Fruit fly (Drosophila melanogaster) whole organism, embryonic: ENCODE results near the gene Cpr30B.

Experiments
- Atf6 ChIP-seq: fragments of 200-800 bp; sonication (Bioruptor generic); IDR thresholded peaks from 2 replicates; pipeline ENCODE4 v1.3.6; 2022; ENCODE audit warnings: missing biosample characterization, missing genetic modification characterization
- Blimp-1 ChIP-seq: fragments of 200-800 bp; sonication (Bioruptor generic); optimal IDR thresholded peaks from 3 replicates; lab custom pipeline; 2018; ENCODE audit warnings: missing biosample characterization, missing genetic modification characterization, mild to moderate bottlenecking, moderate library complexity, missing genetic modification reagents
- Bteb2 ChIP-seq: fragments of 200-800 bp; sonication (Bioruptor generic); optimal IDR thresholded peaks from 2 replicates; lab custom pipeline; 2016; ENCODE audit warnings: missing biosample characterization, missing genetic modification characterization
- C15 ChIP-seq: fragments of 200-800 bp; sonication (Bioruptor generic); IDR thresholded peaks from 3 replicates; pipeline ENCODE4 v1.3.6; 2022; ENCODE audit warnings: missing biosample characterization, missing genetic modification characterization
- CG11560 ChIP-seq: fragments of 200-800 bp; sonication (Bioruptor generic); IDR thresholded peaks from 3 replicates; pipeline ENCODE4 v1.3.6; 2022; ENCODE audit warnings: missing biosample characterization, missing genetic modification characterization
- CG12071 ChIP-seq: fragments of 200-800 bp; sonication (Bioruptor generic); optimal IDR thresholded peaks from 3 replicates; lab custom pipeline; 2018; ENCODE audit warnings: missing biosample characterization, mild to moderate bottlenecking, missing genetic modification characterization
- CG12236 ChIP-seq: fragments of 200-800 bp; sonication (Bioruptor generic); optimal IDR thresholded peaks from 2 replicates; lab custom pipeline; 2016; ENCODE audit warnings: missing biosample characterization, missing genetic modification characterization
- CG14050 ChIP-seq: fragments of 200-800 bp; sonication (Bioruptor generic); IDR thresholded peaks from 3 replicates; pipeline ENCODE4 v1.3.6; 2022; ENCODE audit warnings: missing biosample characterization, missing genetic modification characterization
- CG16779 ChIP-seq: fragments of 200-800 bp; sonication (Bioruptor generic); IDR thresholded peaks from 2 replicates; pipeline ENCODE4 v1.3.6; 2022; ENCODE audit warnings: missing biosample characterization, missing genetic modification characterization
- CG16813 ChIP-seq: fragments of 200-800 bp; sonication (Bioruptor generic); IDR thresholded peaks from 3 replicates; pipeline ENCODE4 v1.3.6; 2022; ENCODE audit warnings: missing biosample characterization, missing genetic modification characterization; ENCODE audit not compliant: partially characterized antibody
- CG17612 ChIP-seq: fragments of 200-800 bp; sonication (Bioruptor generic); IDR thresholded peaks from 2 replicates; pipeline ENCODE4 v1.3.6; 2022; ENCODE audit warnings: missing biosample characterization, missing genetic modification characterization
- CG18262 ChIP-seq: fragments of 200-800 bp; optimal IDR thresholded peaks from 3 replicates; lab custom pipeline; 2019; ENCODE audit warnings: missing biosample characterization, mild to moderate bottlenecking, missing genetic modification characterization, moderate library complexity
- CG18619 ChIP-seq: fragments of 200-800 bp; sonication (Bioruptor generic); optimal IDR thresholded peaks from 3 replicates; lab custom pipeline; 2017; ENCODE audit warnings: missing biosample characterization, mild to moderate bottlenecking, missing genetic modification characterization
- CG30431 ChIP-seq: fragments of 200-800 bp; sonication (Bioruptor generic); optimal IDR thresholded peaks from 2 replicates; lab custom pipeline; 2017; ENCODE audit warnings: missing biosample characterization, missing genetic modification characterization
- CG4820 ChIP-seq: fragments of 200-800 bp; sonication (Bioruptor generic); optimal IDR thresholded peaks from 3 replicates; lab custom pipeline; 2016; ENCODE audit warnings: missing biosample characterization, missing genetic modification characterization
- CG9817 ChIP-seq: fragments of 200-800 bp; sonication (Bioruptor generic); optimal IDR thresholded peaks from 2 replicates; lab custom pipeline; 2018; ENCODE audit warnings: missing biosample characterization, mild to moderate bottlenecking, missing genetic modification characterization, moderate library complexity
- CTCF ChIP-seq: fragments of 200-800 bp; sonication (Bioruptor generic); optimal IDR thresholded peaks from 2 replicates; lab custom pipeline; 2017; ENCODE audit warnings: missing biosample characterization, mild to moderate bottlenecking, missing genetic modification characterization, moderate library complexity
- Dad ChIP-seq: fragments of 200-800 bp; sonication (Bioruptor generic); optimal IDR thresholded peaks from 3 replicates; lab custom pipeline; 2016; ENCODE audit warnings: missing biosample characterization, missing genetic modification characterization
- Dbx ChIP-seq: fragments of 200-800 bp; sonication (Bioruptor generic); IDR thresholded peaks from 3 replicates; pipeline ENCODE4 v1.3.6; 2022; ENCODE audit warnings: missing biosample characterization, missing genetic modification characterization
- Deaf1 ChIP-seq: fragments of 200-800 bp; optimal IDR thresholded peaks from 3 replicates; lab custom pipeline; 2019; ENCODE audit warnings: missing biosample characterization, mild to moderate bottlenecking, missing genetic modification characterization, moderate library complexity
- Drgx ChIP-seq: fragments of 200-800 bp; sonication (Bioruptor generic); IDR thresholded peaks from 2 replicates; pipeline ENCODE4 v1.3.6; 2022; ENCODE audit warnings: missing biosample characterization, missing genetic modification characterization
- Mad ChIP-seq: fragments of 200-800 bp; sonication (Bioruptor generic); optimal IDR thresholded peaks from 2 replicates; lab custom pipeline; 2016; ENCODE audit warnings: missing biosample characterization, missing genetic modification characterization
- Mrtf ChIP-seq: fragments of 200-800 bp; sonication (Bioruptor generic); IDR thresholded peaks from 3 replicates; pipeline ENCODE4 v1.3.6; 2022; ENCODE audit warnings: missing biosample characterization, missing genetic modification characterization
- Poxn ChIP-seq: fragments of 200-800 bp; sonication (Bioruptor generic); IDR thresholded peaks from 2 replicates; pipeline ENCODE4 v1.3.6; 2022; ENCODE audit warnings: missing biosample characterization, missing genetic modification characterization
- Side ChIP-seq: fragments of 200-800 bp; sonication (Bioruptor generic); optimal IDR thresholded peaks from 2 replicates; lab custom pipeline; 2016; ENCODE audit warnings: missing biosample characterization, missing genetic modification characterization
- Sin3A ChIP-seq: fragments of >200 bp; optimal IDR thresholded peaks from 2 replicates; lab custom pipeline; 2018
- Sox102F ChIP-seq: fragments of 200-800 bp; sonication (Bioruptor generic); optimal IDR thresholded peaks from 2 replicates; lab custom pipeline; 2018; ENCODE audit warnings: missing biosample characterization, mild to moderate bottlenecking, missing genetic modification characterization, moderate library complexity
- Sry-β ChIP-seq: fragments of 200-800 bp; sonication (Bioruptor generic); optimal IDR thresholded peaks from 2 replicates; lab custom pipeline; 2018; ENCODE audit warnings: missing biosample characterization, mild to moderate bottlenecking, missing genetic modification characterization, moderate library complexity
- TFAM ChIP-seq: fragments of 200-800 bp; sonication (Bioruptor generic); optimal IDR thresholded peaks from 2 replicates; lab custom pipeline; 2017; ENCODE audit warnings: missing biosample characterization, missing genetic modification characterization, inconsistent platforms
- bbx ChIP-seq: fragments of 200-800 bp; sonication (Bioruptor generic); IDR thresholded peaks from 2 replicates; pipeline ENCODE4 v1.3.6; 2022; ENCODE audit warnings: missing biosample characterization, missing genetic modification characterization; ENCODE audit not compliant: partially characterized antibody
- bowl ChIP-seq: fragments of 200-800 bp; sonication (Bioruptor generic); IDR thresholded peaks from 2 replicates; pipeline ENCODE4 v1.3.6; 2022; ENCODE audit warnings: missing biosample characterization, missing genetic modification characterization
- dpn ChIP-seq, 2 experiments: fragments of 200-800 bp; sonication (Bioruptor generic); optimal IDR thresholded peaks; 3 replicates each; lab custom pipeline; 2016; ENCODE audit warnings: missing biosample characterization in 2 of 2, missing genetic modification characterization in 2 of 2
- fd3F ChIP-seq: fragments of 200-800 bp; sonication (Bioruptor generic); optimal IDR thresholded peaks from 2 replicates; lab custom pipeline; 2018; ENCODE audit warnings: missing biosample characterization, mild to moderate bottlenecking, missing genetic modification characterization, moderate library complexity
- gce ChIP-seq: fragments of 200-800 bp; sonication (Bioruptor generic); IDR thresholded peaks from 3 replicates; pipeline ENCODE4 v1.3.6; 2022; ENCODE audit warnings: missing biosample characterization, missing genetic modification characterization
- hb ChIP-seq: fragments of 200-800 bp; sonication (Bioruptor generic); IDR thresholded peaks from 3 replicates; pipeline ENCODE4 v1.3.6; 2022; ENCODE audit warnings: missing biosample characterization, missing genetic modification characterization; ENCODE audit not compliant: partially characterized antibody
- nau ChIP-seq: fragments of 200-800 bp; sonication (Bioruptor generic); optimal IDR thresholded peaks from 3 replicates; lab custom pipeline; 2017; ENCODE audit warnings: missing biosample characterization, mild to moderate bottlenecking, missing genetic modification characterization, missing genetic modification reagents
- nerfin-1 ChIP-seq: fragments of 200-800 bp; sonication (Bioruptor generic); optimal IDR thresholded peaks from 3 replicates; lab custom pipeline; 2019; ENCODE audit warnings: missing biosample characterization, mild to moderate bottlenecking, missing genetic modification characterization, moderate library complexity
- nerfin-2 ChIP-seq: fragments of 200-800 bp; sonication (Bioruptor generic); IDR thresholded peaks from 2 replicates; pipeline ENCODE4 v1.3.6; 2022; ENCODE audit warnings: missing biosample characterization, missing genetic modification characterization; ENCODE audit not compliant: partially characterized antibody
- onecut ChIP-seq: fragments of 200-800 bp; sonication (Bioruptor generic); IDR thresholded peaks from 2 replicates; pipeline ENCODE4 v1.3.6; 2022; ENCODE audit warnings: missing biosample characterization, missing genetic modification characterization
- pho ChIP-seq: fragments of 200-800 bp; sonication (Bioruptor generic); optimal IDR thresholded peaks from 2 replicates; lab custom pipeline; 2016; ENCODE audit warnings: missing biosample characterization, missing genetic modification characterization
- pnt ChIP-seq: fragments of 200-800 bp; sonication (Bioruptor generic); optimal IDR thresholded peaks from 3 replicates; lab custom pipeline; 2016; ENCODE audit warnings: missing biosample characterization, missing genetic modification characterization
- sd ChIP-seq: fragments of 200-800 bp; sonication (Bioruptor generic); optimal IDR thresholded peaks from 3 replicates; lab custom pipeline; 2018; ENCODE audit warnings: missing biosample characterization, mild to moderate bottlenecking, missing genetic modification characterization, moderate library complexity
- sim ChIP-seq: fragments of 200-800 bp; sonication (Bioruptor generic); IDR thresholded peaks from 2 replicates; pipeline ENCODE4 v1.3.6; 2022; ENCODE audit warnings: missing biosample characterization, missing genetic modification characterization
- sima ChIP-seq: fragments of 200-800 bp; sonication (Bioruptor generic); optimal IDR thresholded peaks from 2 replicates; lab custom pipeline; 2016; ENCODE audit warnings: missing biosample characterization, missing genetic modification characterization
- slbo ChIP-seq: fragments of 200-800 bp; sonication (Bioruptor generic); IDR thresholded peaks from 2 replicates; pipeline ENCODE4 v1.3.6; 2022; ENCODE audit warnings: missing biosample characterization, missing genetic modification characterization
- stwl ChIP-seq: fragments of 200-800 bp; sonication (Bioruptor generic); optimal IDR thresholded peaks from 3 replicates; lab custom pipeline; 2018; ENCODE audit warnings: missing biosample characterization, mild to moderate bottlenecking, missing genetic modification characterization, moderate library complexity
- tgo ChIP-seq: fragments of 200-800 bp; sonication (Bioruptor generic); IDR thresholded peaks from 3 replicates; pipeline ENCODE4 v1.3.6; 2022; ENCODE audit warnings: missing biosample characterization, missing genetic modification characterization
- trem ChIP-seq: fragments of 200-800 bp; optimal IDR thresholded peaks from 3 replicates; lab custom pipeline; 2019; ENCODE audit warnings: missing biosample characterization, mild to moderate bottlenecking, missing genetic modification characterization, moderate library complexity
- zen2 ChIP-seq: fragments of 200-800 bp; sonication (Bioruptor generic); IDR thresholded peaks from 3 replicates; pipeline ENCODE4 v1.3.6; 2022; ENCODE audit warnings: missing biosample characterization, missing genetic modification characterization; ENCODE audit not compliant: partially characterized antibody
- zfh2 ChIP-seq: fragments of 200-800 bp; sonication (Bioruptor generic); optimal IDR thresholded peaks from 2 replicates; lab custom pipeline; 2016; ENCODE audit warnings: missing biosample characterization, missing genetic modification characterization

The Cpr30B gene

DNA sequence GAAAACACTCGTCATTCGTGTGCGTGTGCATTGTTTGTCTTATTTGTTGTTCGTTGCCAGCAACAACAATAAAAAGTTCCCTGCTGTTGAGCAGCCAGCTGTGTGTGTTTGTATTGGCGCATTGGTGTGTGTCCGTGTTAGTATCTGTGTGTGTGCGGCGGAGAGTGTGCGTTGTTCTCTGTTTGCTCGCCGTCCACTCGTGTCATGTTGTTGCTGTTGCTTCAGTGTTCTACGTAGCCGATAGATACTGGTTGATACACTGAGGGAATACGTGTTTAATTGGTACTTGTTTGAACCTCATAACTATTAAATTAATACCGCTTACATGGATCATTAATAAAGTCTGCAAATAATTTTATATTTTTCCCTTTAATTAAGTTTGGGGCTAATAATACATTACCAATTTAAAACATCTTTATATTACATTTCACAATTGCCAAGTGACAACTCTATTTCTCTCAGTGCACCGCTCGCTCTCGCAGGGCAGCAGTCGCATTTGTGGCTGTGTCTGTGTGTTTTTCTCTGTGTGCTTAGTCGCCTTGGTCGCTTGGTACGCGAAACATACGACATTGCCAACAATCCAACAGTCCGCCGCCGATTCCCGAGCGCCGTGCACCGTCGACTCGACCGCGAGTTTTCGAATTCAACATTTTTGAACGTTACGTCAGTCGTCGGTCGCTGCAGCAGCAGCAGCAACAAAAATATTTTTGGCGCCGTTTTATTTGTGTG, 25.8 kb downstream of the Cpr30B start, which contains the start of gene brwl (continued):
- peak; percentile 99 for TF ChIP-seq tgo (GFP tag; lab: Robert Waterston, UW)
- TF ChIP-seq Mrtf (GFP tag; lab: Robert Waterston, UW): peak; percentile 98
- TF ChIP-seq Sox102F (GFP tag; lab: Kevin White, UChicago): peak; percentile 99
- TF ChIP-seq pnt: peak; percentile 98
- no peak for TF ChIP-seq nerfin-2 (GFP tag; lab: Robert Waterston, UW)
- peak; percentile 93 for TF ChIP-seq TFAM (GFP tag; lab: Kevin White, UChicago)
- TF ChIP-seq CG18619 (GFP tag; lab: Kevin White, UChicago): peak; percentile 98
- peak; percentile 94 for TF ChIP-seq gce (GFP tag; lab: Robert Waterston, UW)
- peak; percentile 99 for TF ChIP-seq dpn (GFP tag; optimal IDR thresholded peaks at IDR 0.05; lab: Kevin White, UChicago)
- peak; percentile 75 for TF ChIP-seq CTCF (GFP tag; lab: Kevin White, UChicago)
- no peak for TF ChIP-seq zen2 (GFP tag; lab: Robert Waterston, UW)
- no peak for TF ChIP-seq hb (GFP tag; lab: Robert Waterston, UW)
- TF ChIP-seq sim: peak; percentile 98
- peak; percentile 98 for TF ChIP-seq Bteb2
- TF ChIP-seq bowl: peak; percentile 94
- peak; percentile 95 for TF ChIP-seq C15 (GFP tag; lab: Robert Waterston, UW)
- peak; percentile 98 for TF ChIP-seq Blimp-1 (GFP tag; lab: Kevin White, UChicago)
- peak; percentile 94 for TF ChIP-seq onecut (GFP tag; lab: Robert Waterston, UW)
- TF ChIP-seq CG12236 (GFP tag; lab: Kevin White, UChicago): peak; percentile 96
- TF ChIP-seq sd (tag; lab: Kevin White, UChicago): peak; percentile 95
- peak; percentile 96 for TF ChIP-seq CG17612
- TF ChIP-seq fd3F: peak; percentile 98
- TF ChIP-seq Dad: peak; percentile 97
- TF ChIP-seq Side (GFP tag; lab: Kevin White, UChicago): peak; percentile 98
- peak; percentile 98 for TF ChIP-seq CG4820 (GFP tag; lab: Kevin White, UChicago)
- peak; percentile 98 for TF ChIP-seq slbo (GFP tag; lab: Robert Waterston, UW)
- TF ChIP-seq pho (GFP tag; lab: Kevin White, UChicago): peak; percentile 98
- TF ChIP-seq zfh2 (GFP tag; lab: Kevin White, UChicago): peak; percentile 96
- peak; percentile 98 for TF ChIP-seq CG9817 (tag; lab: Kevin White, UChicago)
- TF ChIP-seq Dbx (GFP tag; lab: Robert Waterston, UW): peak; percentile 98
- peak; percentile 97 for TF ChIP-seq Mad
- TF ChIP-seq nau (GFP tag; lab: Kevin White, UChicago): peak; percentile 100
- TF ChIP-seq CG12071: peak; percentile 97
- TF ChIP-seq Deaf1 (tag; lab: Kevin White, UChicago): peak; percentile 92
- TF ChIP-seq Sin3A (lab: Kevin White, UChicago): no peak
- TF ChIP-seq Drgx (GFP tag; lab: Robert Waterston, UW): peak; percentile 99
- TF ChIP-seq nerfin-1: peak; percentile 97
- peak; percentile 95 for TF ChIP-seq CG16779 (GFP tag; lab: Robert Waterston, UW)
- peak; percentile 92 for TF ChIP-seq Poxn (GFP tag; lab: Robert Waterston, UW)
- peak; percentile 97 for TF ChIP-seq CG14050 (GFP tag; lab: Robert Waterston, UW)
- peak; percentile 72 for TF ChIP-seq stwl (tag; lab: Kevin White, UChicago)
- TF ChIP-seq sima: peak; percentile 95
- TF ChIP-seq trem (tag; lab: Kevin White, UChicago): peak; percentile 97
- TF ChIP-seq CG18262: peak; percentile 99
- TF ChIP-seq Atf6 (GFP tag; lab: Robert Waterston, UW): peak; percentile 99
- TF ChIP-seq CG11560 (tag; lab: Robert Waterston, UW): peak; percentile 93
- TF ChIP-seq CG30431 (GFP tag; lab: Kevin White, UChicago): peak; percentile 98
- TF ChIP-seq bbx (GFP tag; lab: Robert Waterston, UW): peak; percentile 57; the same call in 1 of the 2 replicates
- TF ChIP-seq Sry-β (GFP tag; lab: Kevin White, UChicago): peak; percentile 71
- 0 out of 3 replicates have a peak, but pooled peaks have one; percentile 29 for TF ChIP-seq CG16813
